Fruit fly (Drosophila melanogaster) S2 (cell line): ENCODE data around the gene CG42446.

Experiments
- CG8478 ChIP-seq: fragments of >200 bp; optimal IDR thresholded peaks from 2 replicates; lab custom pipeline; 2018
- CTCF ChIP-seq, 2 experiments: fragments of >200 bp; optimal IDR thresholded peaks; 2 replicates each; lab custom pipeline; 2018

DNA sequence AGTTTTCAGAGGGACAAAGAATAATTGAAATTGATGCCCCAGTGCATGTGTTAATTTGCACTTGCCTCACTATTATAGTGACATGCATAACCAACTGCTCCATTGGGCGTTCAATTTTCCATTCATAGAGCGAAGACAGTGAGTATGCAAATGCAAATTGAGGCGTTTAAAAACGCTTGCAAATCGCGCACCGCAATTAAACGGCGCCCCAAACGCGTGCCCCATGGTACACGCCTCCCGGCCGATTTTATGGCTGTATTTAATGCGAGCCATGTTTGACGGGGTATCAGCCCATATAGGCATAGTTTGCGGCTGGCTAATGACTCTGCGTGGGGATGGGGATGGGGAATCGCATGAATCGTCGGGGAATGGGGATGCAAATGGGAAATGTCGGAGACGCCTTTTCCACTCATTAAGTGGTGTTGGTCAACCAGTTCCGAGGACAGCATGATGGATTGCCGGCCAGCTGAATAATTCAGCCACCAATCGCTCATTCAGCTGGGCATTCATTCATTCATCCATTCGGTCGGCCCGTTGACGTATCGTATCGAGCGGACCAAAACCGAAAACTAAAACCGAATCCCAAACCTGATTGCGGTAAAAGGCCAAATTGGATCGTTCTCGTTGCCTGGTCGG lies 24.4 kb downstream of the CG42446 start:
- TF ChIP-seq CTCF (optimal IDR thresholded peaks at IDR 0.05; lab: Kevin White, UChicago) (no peak), CG8478 (lab: Kevin White, UChicago) (no peak)
